Worm (Caenorhabditis elegans) whole organism, L4 larva: ENCODE data around the gene srh-184.

Experiments used
- D1046.2 ChIP-seq: fragments of 200-800 bp; sonication (Bioruptor generic); IDR thresholded peaks from 2 replicates; pipeline ENCODE4 v1.3.6; 2022; ENCODE audit warnings: missing genetic modification characterization, missing compliant biosample characterization
- F10B5.3 ChIP-seq: sonication (generic microtip); optimal IDR thresholded peaks from 2 replicates; lab custom pipeline; 2016; ENCODE audit warnings: mild to moderate bottlenecking, missing genetic modification characterization, missing compliant biosample characterization
- T26A8.4 ChIP-seq: fragments of 200-800 bp; sonication (Bioruptor generic); IDR thresholded peaks from 2 replicates; pipeline ENCODE4 v1.3.6; 2022; ENCODE audit warnings: missing genetic modification characterization, missing compliant biosample characterization
- Y48G9A.11 ChIP-seq: fragments of 200-800 bp; sonication (Bioruptor generic); IDR thresholded peaks from 2 replicates; pipeline ENCODE4 v1.3.6; 2022; ENCODE audit warnings: missing genetic modification reagents, missing genetic modification characterization, missing compliant biosample characterization
- Y5F2A.4 ChIP-seq: fragments of 200-800 bp; sonication (Bioruptor generic); optimal IDR thresholded peaks from 2 replicates; lab custom pipeline; 2018; ENCODE audit warnings: mild to moderate bottlenecking, missing genetic modification characterization, missing compliant biosample characterization
- aha-1 ChIP-seq: fragments of 150-350 bp; peaks from one replicate; lab custom pipeline; 2014; ENCODE audit warnings: missing biosample characterization, missing genetic modification characterization
- ceh-32 ChIP-seq: sonication (generic microtip); optimal IDR thresholded peaks from 2 replicates; lab custom pipeline; 2016; ENCODE audit warnings: mild to moderate bottlenecking, missing genetic modification characterization, missing compliant biosample characterization; ENCODE audit not compliant: poor library complexity
- ceh-62 ChIP-seq: sonication (generic microtip); optimal IDR thresholded peaks from 2 replicates; lab custom pipeline; 2017; ENCODE audit warnings: missing biosample characterization, missing genetic modification characterization
- dpl-1 ChIP-seq: fragments of 150-350 bp; optimal IDR thresholded peaks from 2 replicates; lab custom pipeline; 2014; ENCODE audit warnings: missing biosample characterization, missing genetic modification reagents, missing genetic modification characterization
- egl-27 ChIP-seq: sonication (generic microtip); optimal IDR thresholded peaks from 3 replicates; lab custom pipeline; 2017; ENCODE audit warnings: missing biosample characterization, missing genetic modification reagents, missing genetic modification characterization
- fos-1 ChIP-seq: fragments of 150-350 bp; optimal IDR thresholded peaks from 2 replicates; lab custom pipeline; 2014; ENCODE audit warnings: missing biosample characterization, missing genetic modification characterization
- hlh-30 ChIP-seq: sonication (generic microtip); optimal IDR thresholded peaks from 2 replicates; lab custom pipeline; 2017; ENCODE audit warnings: antibody characterized with exemption, mild to moderate bottlenecking, missing genetic modification characterization, missing compliant biosample characterization; ENCODE audit not compliant: insufficient read depth
- hmg-1.1 ChIP-seq: fragments of 200-800 bp; sonication (Bioruptor generic); IDR thresholded peaks from 2 replicates; pipeline ENCODE4 v1.3.6; 2022; ENCODE audit warnings: missing genetic modification reagents, missing genetic modification characterization, missing compliant biosample characterization
- jun-1 ChIP-seq: fragments of 150-350 bp; optimal IDR thresholded peaks from 2 replicates; lab custom pipeline; 2014; ENCODE audit warnings: missing biosample characterization, missing genetic modification reagents, missing genetic modification characterization
- lin-13 ChIP-seq: fragments of 150-350 bp; optimal IDR thresholded peaks from 2 replicates; lab custom pipeline; 2014; ENCODE audit warnings: missing biosample characterization, missing genetic modification reagents, missing genetic modification characterization
- lin-39 ChIP-seq: fragments of 150-350 bp; optimal IDR thresholded peaks from 2 replicates; lab custom pipeline; 2014; ENCODE audit warnings: missing biosample characterization, missing genetic modification reagents, missing genetic modification characterization
- lsy-2 ChIP-seq, 2 experiments: fragments of 150-350 bp in 1 of 2; sonication (generic microtip) in 1 of 2; optimal IDR thresholded peaks; 2 replicates each; lab custom pipeline; 2014 to 2017; ENCODE audit warnings: missing biosample characterization in 2 of 2, missing genetic modification characterization in 2 of 2
- madf-9 ChIP-seq: fragments of 200-800 bp; sonication (Bioruptor generic); conservative IDR thresholded peaks from 2 replicates; pipeline ENCODE4 v1.3.6; 2022; ENCODE audit warnings: missing genetic modification reagents, missing genetic modification characterization, missing compliant biosample characterization
- mdt-29 ChIP-seq: fragments of 200-800 bp; sonication (Bioruptor generic); IDR thresholded peaks from 2 replicates; pipeline ENCODE4 v1.3.6; 2022; ENCODE audit warnings: missing genetic modification reagents, missing genetic modification characterization, missing compliant biosample characterization
- nhr-11 ChIP-seq: fragments of 150-350 bp; optimal IDR thresholded peaks from 2 replicates; lab custom pipeline; 2014; ENCODE audit warnings: missing biosample characterization, missing genetic modification characterization
- nhr-42 ChIP-seq: fragments of 200-800 bp; sonication (Bioruptor generic); IDR thresholded peaks from 2 replicates; pipeline ENCODE4 v1.3.6; 2022; ENCODE audit warnings: missing genetic modification characterization, missing compliant biosample characterization
- pha-4 ChIP-seq, 2 experiments: fragments of 150-350 bp in 1 of 2; fragments of 200-800 bp in 1 of 2; sonication (Bioruptor generic) in 1 of 2; IDR thresholded peaks in 1 of 2; optimal IDR thresholded peaks in 1 of 2; 2 replicates each; pipeline versions ENCODE4 v1.3.6 to Lab custom; 2014 to 2022; ENCODE audit warnings: missing genetic modification characterization in 2 of 2, missing genetic modification reagents in 2 of 2, missing biosample characterization in 1 of 2, missing compliant biosample characterization in 1 of 2
- pqm-1 ChIP-seq: sonication (generic microtip); optimal IDR thresholded peaks from 2 replicates; lab custom pipeline; 2017; ENCODE audit warnings: missing biosample characterization, missing genetic modification characterization
- rbr-2 ChIP-seq: sonication (generic microtip); optimal IDR thresholded peaks from 2 replicates; lab custom pipeline; 2016; ENCODE audit warnings: missing genotype, missing genetic modification characterization, missing compliant biosample characterization
- skn-1 ChIP-seq: fragments of 150-350 bp; optimal IDR thresholded peaks from 2 replicates; lab custom pipeline; 2014; ENCODE audit warnings: missing biosample characterization, missing genetic modification characterization
- spr-1 ChIP-seq: sonication (generic microtip); optimal IDR thresholded peaks from 2 replicates; lab custom pipeline; 2016; ENCODE audit warnings: mild to moderate bottlenecking, missing genetic modification characterization, missing compliant biosample characterization
- unc-62 ChIP-seq, 3 experiments: fragments of 150-350 bp in 1 of 3; sonication (generic microtip); optimal IDR thresholded peaks in 2 of 3; peaks in 1 of 3; 1 replicate in 1 of 3; 2 replicates in 2 of 3; lab custom pipeline; 2014 to 2017; ENCODE audit warnings: missing biosample characterization in 3 of 3, missing genetic modification characterization in 3 of 3, missing genetic modification reagents in 3 of 3, missing genotype in 1 of 3
- zag-1 ChIP-seq: fragments of 150-350 bp; optimal IDR thresholded peaks from 2 replicates; lab custom pipeline; 2014; ENCODE audit warnings: missing biosample characterization, missing genetic modification characterization

Gene srh-184

DNA sequence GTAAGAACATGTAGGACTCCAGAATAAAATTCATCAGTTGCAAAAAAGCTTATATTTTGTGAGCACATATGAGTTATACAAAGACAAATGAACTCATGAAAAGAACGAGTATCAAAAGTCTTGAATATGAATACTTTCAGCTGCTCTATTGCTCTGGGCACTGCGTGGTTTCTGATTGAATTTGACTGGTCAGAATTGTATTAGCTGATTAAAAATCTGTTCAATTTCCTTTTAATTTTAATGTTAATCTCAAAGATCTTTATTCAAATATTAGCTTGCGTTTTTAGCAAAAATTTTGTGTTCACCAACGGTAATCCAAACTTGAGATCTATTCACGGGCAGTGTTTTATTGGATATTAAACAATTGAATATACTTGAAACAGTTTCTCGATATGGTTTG, at the start of gene srh-184:
TSS of gene srh-184 (minus strand) at position 101 of the 400 bp plus-strand sequence.
- no peak for TF ChIP-seq dpl-1
- no peak for TF ChIP-seq skn-1
- TF ChIP-seq D1046.2: no peak
- TF ChIP-seq T26A8.4 (GFP tag; lab: Robert Waterston, UW): no peak
- TF ChIP-seq Y5F2A.4 (GFP tag; lab: Kevin White, UChicago): no peak
- no peak for TF ChIP-seq ceh-32 (tag; lab: Kevin White, UChicago)
- TF ChIP-seq, all 104 proteins: peak for 0

DNA sequence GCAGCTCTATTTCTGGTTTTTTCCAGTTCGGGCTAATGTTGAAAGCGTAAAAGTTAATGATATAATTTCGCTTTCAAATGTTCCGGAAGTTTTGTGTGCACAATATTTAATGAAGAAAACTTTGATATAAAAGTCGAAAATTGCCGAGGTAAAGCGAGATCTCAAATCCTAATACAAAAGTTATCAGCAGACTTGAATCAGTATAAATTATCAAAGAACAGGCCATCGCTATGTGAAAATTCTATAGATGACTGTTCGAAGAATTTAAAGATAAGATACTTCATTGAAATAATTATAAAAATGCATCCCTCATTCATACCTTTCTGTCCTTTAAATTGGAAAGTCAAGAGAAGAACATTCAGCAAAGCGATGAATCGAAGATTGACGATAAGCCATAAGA, 48.9 kb upstream of the srh-184 start, which contains the start of gene C29A12.6:
TSS of gene C29A12.6 (plus strand) at position 301 of the 400 bp plus-strand sequence.
- TF ChIP-seq unc-62 (GFP tag; optimal IDR thresholded peaks at IDR 0.05 in 1 of 2; lab: Kevin White, UChicago) (no peak), unc-62 (tag; optimal IDR thresholded peaks at IDR 0.05; lab: Kevin White, UChicago) (no peak), F10B5.3 (no peak), mdt-29 (no peak), hmg-1.1 (GFP tag; lab: Robert Waterston, UW) (no peak), aha-1 (tag; lab: Kevin White, UChicago) (peak; percentile 13), fos-1 (tag; lab: Kevin White, UChicago) (no peak), Y48G9A.11 (GFP tag; lab: Robert Waterston, UW) (no peak)

DNA sequence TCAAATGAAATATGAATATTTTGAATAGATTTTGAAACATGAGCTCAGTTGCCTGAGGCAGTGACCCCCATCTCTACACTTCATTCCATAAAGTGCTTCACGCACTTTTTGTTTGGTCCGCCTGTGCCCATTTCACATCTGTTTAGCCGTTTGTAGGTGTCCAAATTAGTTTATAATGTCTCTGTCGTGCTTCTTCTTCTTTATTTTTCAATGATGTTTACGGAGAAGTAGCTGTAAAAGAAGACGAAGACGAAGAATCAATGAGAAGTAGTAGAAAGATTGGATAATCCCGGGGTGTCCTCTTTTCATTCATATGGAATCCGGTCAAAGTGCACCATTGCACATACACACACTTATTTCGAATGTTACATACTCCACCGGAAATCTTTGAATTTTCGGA, 41.4 kb upstream of the srh-184 start:
- TF ChIP-seq ceh-62 (tag; lab: Kevin White, UChicago) (no peak), unc-62 (GFP tag; optimal IDR thresholded peaks at IDR 0.05 in 1 of 2; lab: Kevin White, UChicago) (peak in 1 of 2 experiments; percentile 35), unc-62 (tag; optimal IDR thresholded peaks at IDR 0.05; lab: Kevin White, UChicago) (no peak), skn-1 (no peak)

DNA sequence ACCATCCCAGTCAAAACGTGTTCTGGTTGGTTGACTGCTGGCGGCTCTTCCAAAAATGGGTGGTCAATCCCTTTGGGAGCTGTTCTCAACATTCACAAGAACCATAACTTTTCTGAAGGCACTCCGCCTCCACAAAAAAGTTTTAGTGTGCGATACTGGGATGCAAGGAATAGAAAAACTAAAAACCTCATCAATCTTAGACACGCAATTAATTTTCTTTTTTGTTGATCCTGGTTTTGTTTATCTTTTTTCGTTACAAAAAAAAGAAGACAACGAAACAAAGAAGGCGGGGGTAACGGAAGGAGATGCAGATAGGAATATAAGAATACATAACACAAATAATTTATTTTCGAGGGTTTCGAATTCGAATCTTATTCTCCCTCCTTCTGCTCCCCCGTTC, 40.2 kb upstream of the srh-184 start:
- TF ChIP-seq unc-62 (GFP tag; optimal IDR thresholded peaks at IDR 0.05 in 1 of 2; lab: Kevin White, UChicago) (peak in 1 of 2 experiments; percentile 85), unc-62 (tag; optimal IDR thresholded peaks at IDR 0.05; lab: Kevin White, UChicago) (no peak), aha-1 (tag; lab: Kevin White, UChicago) (peak; percentile 8), rbr-2 (tag; lab: Kevin White, UChicago) (no peak), zag-1 (tag; lab: Kevin White, UChicago) (no peak)
- TF ChIP-seq, all 104 proteins: peak for 2

DNA sequence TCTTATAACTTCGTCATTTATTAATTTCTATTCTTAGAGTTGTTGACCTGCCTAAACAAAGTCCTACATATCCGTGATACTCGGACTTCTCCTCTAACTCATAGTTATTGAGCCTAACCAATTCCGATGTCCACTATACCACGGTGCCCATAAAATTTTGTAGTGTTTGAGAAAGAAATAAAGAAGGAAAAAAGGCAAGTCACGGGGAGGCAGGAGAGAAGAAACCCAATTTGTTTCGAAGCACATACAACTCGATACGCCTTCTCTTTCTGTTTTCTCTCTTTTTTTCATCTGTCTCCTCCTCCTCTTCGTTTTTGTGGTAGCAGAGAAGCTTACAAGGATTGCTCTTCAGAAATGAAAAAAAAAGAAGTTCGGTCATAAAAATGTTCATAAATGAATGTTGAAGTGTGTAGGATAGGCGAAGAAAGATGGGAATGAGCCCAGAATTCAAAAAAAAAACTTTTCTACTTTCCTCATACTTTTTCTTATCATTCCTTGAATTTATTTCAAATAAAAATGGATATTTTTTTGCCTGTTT, 36.8 kb upstream of the srh-184 start:
- TF ChIP-seq aha-1 (tag; lab: Kevin White, UChicago): peak; percentile 88
- peak; percentile 28 for TF ChIP-seq hlh-30 (tag; lab: Kevin White, UChicago)
- TF ChIP-seq D1046.2: no peak
- TF ChIP-seq jun-1 (tag; lab: Kevin White, UChicago): no peak
- no peak for TF ChIP-seq lin-39 (tag; lab: Kevin White, UChicago)
- TF ChIP-seq pha-4 (GFP tag; IDR thresholded peaks at IDR 0.05; lab: Robert Waterston, UW): no peak
- no peak for TF ChIP-seq pha-4 (tag; optimal IDR thresholded peaks at IDR 0.05; lab: Kevin White, UChicago)
- TF ChIP-seq lsy-2 (tag; optimal IDR thresholded peaks at IDR 0.05; lab: Kevin White, UChicago): peak in 1 of 2 experiments; percentile 1

DNA sequence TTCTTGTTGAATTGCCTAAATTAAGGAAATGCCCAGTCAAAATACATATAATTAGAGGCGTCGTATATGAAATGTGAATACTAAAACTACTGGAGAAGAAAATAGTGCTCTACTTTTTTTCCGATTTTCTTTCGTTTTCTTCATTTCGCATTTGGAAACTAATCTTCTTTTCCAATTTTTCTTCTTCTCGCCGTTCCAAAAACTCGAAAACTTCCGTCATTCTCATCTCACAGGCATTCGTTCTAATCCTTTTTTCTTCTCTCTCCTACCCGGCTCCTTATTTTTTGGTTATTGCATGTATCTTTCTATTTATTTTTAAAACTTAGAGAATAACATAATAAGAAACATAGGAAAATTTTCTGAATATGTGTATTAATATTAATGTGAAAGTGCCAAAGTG, 34.9 kb upstream of the srh-184 start:
- no peak for TF ChIP-seq pqm-1 (tag; lab: Kevin White, UChicago)
- no peak for TF ChIP-seq pha-4 (GFP tag; IDR thresholded peaks at IDR 0.05; lab: Robert Waterston, UW)
- no peak for TF ChIP-seq pha-4 (tag; optimal IDR thresholded peaks at IDR 0.05; lab: Kevin White, UChicago)
- TF ChIP-seq hmg-1.1 (GFP tag; lab: Robert Waterston, UW): no peak
- TF ChIP-seq rbr-2 (tag; lab: Kevin White, UChicago): no peak
- TF ChIP-seq nhr-11 (tag; lab: Kevin White, UChicago): no peak
- no peak for TF ChIP-seq egl-27 (tag; lab: Kevin White, UChicago)
- TF ChIP-seq spr-1 (tag; lab: Kevin White, UChicago): no peak
- TF ChIP-seq nhr-42 (GFP tag; lab: Robert Waterston, UW): no peak
- TF ChIP-seq madf-9 (GFP tag; lab: Robert Waterston, UW): no peak
- no peak for TF ChIP-seq lin-13
